Worm (Caenorhabditis elegans): ENCODE data around the gene Y37E11AL.9.

DNA sequence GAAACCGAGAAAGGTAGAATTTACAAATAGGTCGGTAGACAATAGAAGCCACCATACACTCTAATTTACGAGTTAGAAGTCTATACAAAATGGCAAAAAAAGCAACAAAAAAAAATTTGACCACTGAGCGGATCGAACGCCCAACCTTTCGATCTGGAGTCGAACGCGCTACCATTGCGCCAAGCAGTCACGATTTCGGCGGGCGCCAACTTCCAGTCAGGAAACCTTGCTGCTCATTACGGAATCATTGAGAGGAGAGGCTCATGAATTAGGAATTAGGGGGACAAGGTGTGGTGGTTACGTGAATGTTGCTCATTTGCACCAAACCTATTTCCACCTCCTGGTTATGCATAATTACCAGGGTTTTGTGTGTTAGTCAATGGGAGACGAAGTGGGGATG lies 18.7 kb downstream of the Y37E11AL.9 start:
- TF ChIP-seq T22C8.4 (GFP tag; IDR thresholded peaks at IDR 0.05), result no peak
- TF ChIP-seq ref-1 (GFP tag; conservative IDR thresholded peaks at IDR 0.05), result no peak
- TF ChIP-seq tab-1 (GFP tag; IDR thresholded peaks at IDR 0.05), result no peak
